Worm (Caenorhabditis elegans) whole organism, early embryonic: ENCODE data around the gene F56C4.1.

Experiments
- F13C5.2 ChIP-seq: sonication (generic microtip); optimal IDR thresholded peaks from 2 replicates; lab custom pipeline; 2017; ENCODE audit warnings: mild to moderate bottlenecking, missing genetic modification characterization, inconsistent platforms, missing compliant biosample characterization
- ama-1 ChIP-seq: fragments of 150-350 bp; optimal IDR thresholded peaks from 2 replicates; lab custom pipeline; 2014
- ceh-36 ChIP-seq: sonication (generic microtip); optimal IDR thresholded peaks from 2 replicates; lab custom pipeline; 2016; ENCODE audit warnings: missing genetic modification characterization, inconsistent platforms, missing compliant biosample characterization
- flt-1 ChIP-seq: fragments of 200-800 bp; sonication (Bioruptor generic); IDR thresholded peaks from 2 replicates; pipeline ENCODE4 v1.3.6; 2022; ENCODE audit warnings: missing genetic modification characterization, missing compliant biosample characterization
- pes-1 ChIP-seq: fragments of 200-800 bp; sonication (Bioruptor generic); IDR thresholded peaks from 2 replicates; pipeline ENCODE4 v1.3.6; 2022; ENCODE audit warnings: missing genetic modification reagents, missing genetic modification characterization, missing compliant biosample characterization
- scrt-1 ChIP-seq: fragments of 200-800 bp; sonication (Bioruptor generic); IDR thresholded peaks from 2 replicates; pipeline ENCODE4 v1.3.6; 2022; ENCODE audit warnings: missing genetic modification characterization, missing compliant biosample characterization
- tbx-11 ChIP-seq: fragments of 200-800 bp; sonication (Bioruptor generic); IDR thresholded peaks from 2 replicates; pipeline ENCODE4 v1.3.6; 2022; ENCODE audit warnings: missing genetic modification characterization, missing compliant biosample characterization
- tbx-37 ChIP-seq: fragments of 200-800 bp; sonication (Bioruptor generic); conservative IDR thresholded peaks from 2 replicates; pipeline ENCODE4 v1.3.6; 2022; ENCODE audit warnings: missing genetic modification reagents, missing genetic modification characterization, missing compliant biosample characterization

ce11 chrIV:10620811-10621210 lies 15.9 kb upstream of the F56C4.1 start, which contains the start of gene R09H10.7:
- TF ChIP-seq tbx-11 (GFP tag; lab: Robert Waterston, UW) (no peak), ama-1 (no peak), pes-1 (GFP tag; lab: Robert Waterston, UW) (no peak), F13C5.2 (tag; lab: Kevin White, UChicago) (no peak), ceh-36 (tag; lab: Kevin White, UChicago) (no peak), flt-1 (GFP tag; lab: Robert Waterston, UW) (no peak), tbx-37 (no peak), scrt-1 (GFP tag; lab: Robert Waterston, UW) (no peak)
